Fruit fly (Drosophila melanogaster) whole organism, wandering third instar larva: Measurements from ENCODE around the gene CG31808.

Experiments
- Abd-B ChIP-seq: fragments of >200 bp; optimal IDR thresholded peaks from 2 replicates; lab custom pipeline; 2017; ENCODE audit warnings: missing biosample characterization, missing genetic modification characterization
- Dfd ChIP-seq: fragments of >200 bp; optimal IDR thresholded peaks from 2 replicates; lab custom pipeline; 2017; ENCODE audit warnings: missing biosample characterization, missing genetic modification characterization
- HLH106 ChIP-seq: fragments of 200-800 bp; optimal IDR thresholded peaks from 3 replicates; lab custom pipeline; 2019; ENCODE audit warnings: missing biosample characterization, mild to moderate bottlenecking, missing genetic modification characterization, moderate library complexity
- Mio ChIP-seq: sonication (Bioruptor generic); optimal IDR thresholded peaks from 2 replicates; lab custom pipeline; 2016; ENCODE audit warnings: missing biosample characterization, missing genetic modification characterization
- Myc ChIP-seq: fragments of >200 bp; optimal IDR thresholded peaks from 2 replicates; lab custom pipeline; 2017
- Rel ChIP-seq, 2 experiments: fragments of 200-800 bp; sonication (Bioruptor generic) in 1 of 2; optimal IDR thresholded peaks; 2 replicates in 1 of 2; 3 replicates in 1 of 2; lab custom pipeline; 2016 to 2019; ENCODE audit warnings: mild to moderate bottlenecking in 2 of 2, missing biosample characterization in 2 of 2, missing genetic modification characterization in 2 of 2, moderate library complexity in 1 of 2
- Sp1 ChIP-seq: fragments of 200-800 bp; sonication (Bioruptor generic); optimal IDR thresholded peaks from 3 replicates; lab custom pipeline; 2019; ENCODE audit warnings: missing biosample characterization, mild to moderate bottlenecking, missing genetic modification characterization, moderate library complexity
- dl ChIP-seq, 2 experiments: fragments of 175-275, 200-275 bp in 1 of 2; fragments of 200-275 bp in 1 of 2; sonication (Bioruptor generic); optimal IDR thresholded peaks; lab custom pipeline; 2018; ENCODE audit warnings: mild to moderate bottlenecking in 2 of 2, missing biosample characterization in 2 of 2, missing genetic modification characterization in 2 of 2, moderate library complexity in 2 of 2; ENCODE audit not compliant: partially characterized antibody in 2 of 2, insufficient read depth in 1 of 2
- psq ChIP-seq: fragments of 200-800 bp; sonication (Bioruptor generic); optimal IDR thresholded peaks from 3 replicates; lab custom pipeline; 2017; ENCODE audit warnings: missing biosample characterization, mild to moderate bottlenecking, missing genetic modification characterization, moderate library complexity
- sv ChIP-seq: fragments of 200-800 bp; sonication (Bioruptor generic); optimal IDR thresholded peaks from 3 replicates; lab custom pipeline; 2016; ENCODE audit warnings: missing biosample characterization, missing genetic modification characterization
- tai ChIP-seq: sonication (Bioruptor generic); optimal IDR thresholded peaks from 2 replicates; lab custom pipeline; 2016; ENCODE audit warnings: missing biosample characterization, missing genetic modification characterization
- woc ChIP-seq: sonication (Bioruptor generic); optimal IDR thresholded peaks from 2 replicates; lab custom pipeline; 2016; ENCODE audit warnings: missing biosample characterization, mild to moderate bottlenecking, missing genetic modification characterization

dm6 chr2L:16729556-16729955 lies 13.6 kb upstream of the CG31808 start, which contains the start of gene Tsen2:
- TF ChIP-seq HLH106 (tag; lab: Kevin White, UChicago) (no peak), tai (no peak), psq (GFP tag; lab: Kevin White, UChicago) (no peak), Dfd (GFP tag; lab: Kevin White, UChicago) (no peak), woc (GFP tag; lab: Kevin White, UChicago) (no peak), Sp1 (GFP tag; lab: Kevin White, UChicago) (no peak), dl (GFP tag; optimal IDR thresholded peaks at IDR 0.05; lab: Kevin White, UChicago; ENCODE audit: insufficient read depth in 1 of 2, partially characterized antibody in 2 of 2) (no peak), Myc (lab: Kevin White, UChicago) (no peak), Abd-B (no peak), Rel (GFP tag; optimal IDR thresholded peaks at IDR 0.05; lab: Kevin White, UChicago) (no peak), Rel (tag; optimal IDR thresholded peaks at IDR 0.05; lab: Kevin White, UChicago) (no peak), Mio (GFP tag; lab: Kevin White, UChicago) (no peak), sv (GFP tag; lab: Kevin White, UChicago) (no peak)
